Fruit fly (Drosophila melanogaster) whole organism: ENCODE measurements around the gene hid.

Source experiments
- CG8478 ChIP-seq: fragments of >200 bp; optimal IDR thresholded peaks from 2 replicates; lab custom pipeline; 2018; ENCODE audit warnings: inconsistent platforms
- Dll ChIP-seq: fragments of >200 bp; optimal IDR thresholded peaks from 2 replicates; lab custom pipeline; 2017
- EcR ChIP-seq, 2 experiments: fragments of >200 bp; optimal IDR thresholded peaks; 2 replicates each; lab custom pipeline; 2017; ENCODE audit warnings: missing biosample characterization in 2 of 2, missing genetic modification characterization in 2 of 2, missing genetic modification reagents in 2 of 2
- pan ChIP-seq: fragments of >200 bp; optimal IDR thresholded peaks from 2 replicates; lab custom pipeline; 2017
- psq ChIP-seq: fragments of >200 bp; optimal IDR thresholded peaks from 2 replicates; lab custom pipeline; 2017
- usp ChIP-seq: fragments of >200 bp; optimal IDR thresholded peaks from 2 replicates; lab custom pipeline; 2017; ENCODE audit warnings: missing biosample characterization, missing genetic modification characterization, mixed read lengths

DNA sequence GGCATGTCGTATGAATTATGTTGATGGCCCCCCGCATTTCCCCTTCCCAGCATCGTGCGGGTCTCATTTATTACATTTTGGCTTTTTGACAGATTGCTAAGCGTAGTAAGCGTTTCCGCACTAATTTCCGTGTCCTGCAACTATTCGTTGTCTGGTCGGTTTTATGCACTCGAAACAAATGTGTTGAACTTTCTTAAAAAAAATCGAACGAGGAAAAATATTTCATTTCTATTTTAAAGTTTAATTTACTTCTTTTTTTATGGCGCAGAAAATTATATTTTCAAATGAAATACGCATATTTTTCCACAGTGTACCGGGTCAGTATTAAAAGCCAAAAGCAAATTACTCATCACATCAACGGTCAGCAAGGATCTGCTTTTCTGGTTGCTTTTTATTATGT is 20.6 kb downstream of the hid start:
- no peak for TF ChIP-seq pan (lab: Kevin White, UChicago)
- no peak for TF ChIP-seq psq (lab: Kevin White, UChicago)
- no peak for TF ChIP-seq usp
- no peak for TF ChIP-seq Dll (lab: Kevin White, UChicago)
- TF ChIP-seq EcR (GFP tag; optimal IDR thresholded peaks at IDR 0.05; lab: Kevin White, UChicago): no peak
- TF ChIP-seq CG8478: no peak
